Worm (Caenorhabditis elegans) whole organism, dauer: ENCODE measurements around the gene F28F8.7.
"Not testable (repeated sequence)": the region's sequence is repeated elsewhere in the genome, so short reads cannot be mapped to it uniquely, and the experiment has no call there.

Experiments
- unc-62 ChIP-seq: sonication (generic microtip); optimal IDR thresholded peaks from 2 replicates; lab custom pipeline; 2017; ENCODE audit warnings: missing biosample characterization, missing genetic modification reagents, missing genetic modification characterization

The F28F8.7 gene

DNA sequence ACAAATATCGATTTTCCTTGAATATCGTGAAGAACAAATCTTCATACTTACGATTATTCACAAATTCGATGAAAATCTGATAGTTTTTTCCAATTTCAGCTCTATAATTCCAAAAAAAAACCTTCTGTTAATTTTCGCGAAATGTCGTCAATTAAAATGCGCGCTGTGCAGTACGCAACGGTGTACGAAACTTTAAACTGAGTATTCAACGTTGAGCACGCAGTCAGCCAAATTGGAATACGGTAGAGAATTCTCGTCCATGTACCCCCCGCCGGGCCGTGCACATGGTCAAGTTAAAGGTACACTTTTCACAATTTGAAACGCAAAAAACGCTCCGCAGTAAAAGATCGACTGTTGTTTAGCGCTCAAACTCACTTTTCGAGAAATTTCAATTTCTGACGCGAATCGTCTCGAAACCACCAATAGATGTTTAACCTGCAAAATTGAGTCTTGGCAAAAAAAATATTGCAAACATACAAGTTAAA lies at the start of gene F28F8.7:
TSS of gene F28F8.7 (minus strand) at position 435 of the 485 bp plus-strand sequence.
- TF ChIP-seq unc-62 = not testable (repeated sequence)

DNA sequence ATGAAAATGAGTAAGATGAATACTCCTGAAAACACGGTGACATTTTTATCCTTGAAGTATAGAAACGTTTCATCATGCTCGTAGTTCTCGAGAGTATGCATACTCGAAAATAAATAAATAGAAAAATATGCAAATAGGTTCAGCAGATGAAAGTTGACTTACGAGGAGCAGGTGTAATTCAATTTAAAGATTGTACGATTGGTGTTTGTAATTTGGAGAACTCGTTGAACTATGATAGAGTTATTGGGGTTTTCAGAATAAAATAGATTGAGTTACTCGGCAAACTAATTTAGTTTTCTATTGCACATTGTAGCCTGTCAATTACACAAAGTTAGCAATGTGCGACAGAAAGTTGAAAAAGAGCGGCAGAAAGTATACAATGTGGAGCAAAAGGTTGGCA lies 48.4 kb upstream of the F28F8.7 start, which contains the start of gene srz-44:
TSS of gene srz-44 (minus strand) at position 101 of the 400 bp plus-strand sequence.
- TF ChIP-seq unc-62 = no peak

DNA sequence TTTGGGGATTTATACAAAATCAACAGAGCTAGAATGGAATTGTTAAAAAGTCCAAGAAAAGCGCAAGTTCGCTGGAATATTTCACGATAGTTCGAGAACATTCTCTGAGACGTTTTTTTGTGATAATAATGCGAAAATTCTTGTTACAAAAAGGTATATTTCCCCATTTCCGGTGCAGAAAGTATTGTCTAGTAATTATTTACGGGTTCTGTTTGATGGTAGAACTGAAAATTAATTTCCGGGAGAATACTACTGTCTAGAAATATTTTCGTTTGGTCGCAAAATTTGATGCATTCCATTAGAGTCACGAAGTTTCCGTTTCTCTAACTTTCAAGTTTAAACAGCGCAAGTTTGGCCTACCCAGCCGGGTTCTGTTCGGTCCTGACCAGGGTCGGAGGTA lies 39.1 kb upstream of the F28F8.7 start, which contains the start of gene str-248:
TSS of gene str-248 (minus strand) at position 101 of the 400 bp plus-strand sequence.
- TF ChIP-seq unc-62 = no peak

DNA sequence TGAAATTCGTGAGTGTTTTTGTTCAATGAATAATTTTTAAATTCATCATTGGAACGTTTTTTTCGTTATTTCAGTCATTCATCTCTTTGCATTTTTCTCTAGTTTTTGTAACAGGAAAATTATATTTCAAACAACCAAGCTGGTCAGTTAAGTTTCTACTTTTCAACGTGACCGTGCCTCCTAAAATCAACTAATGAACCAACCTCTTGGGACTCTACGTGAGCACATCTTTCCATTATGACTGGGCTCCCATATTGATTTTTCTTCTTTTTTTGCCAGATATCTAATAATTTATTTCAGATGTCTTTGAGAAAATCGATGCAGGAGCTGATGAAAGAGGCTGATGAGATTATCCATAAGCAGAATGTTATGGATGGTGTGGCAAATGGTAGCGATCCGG lies 35.1 kb upstream of the F28F8.7 start, which contains the start of gene C55A1.11:
TSS of gene C55A1.11 (plus strand) at position 301 of the 400 bp plus-strand sequence.
- no peak for TF ChIP-seq unc-62

DNA sequence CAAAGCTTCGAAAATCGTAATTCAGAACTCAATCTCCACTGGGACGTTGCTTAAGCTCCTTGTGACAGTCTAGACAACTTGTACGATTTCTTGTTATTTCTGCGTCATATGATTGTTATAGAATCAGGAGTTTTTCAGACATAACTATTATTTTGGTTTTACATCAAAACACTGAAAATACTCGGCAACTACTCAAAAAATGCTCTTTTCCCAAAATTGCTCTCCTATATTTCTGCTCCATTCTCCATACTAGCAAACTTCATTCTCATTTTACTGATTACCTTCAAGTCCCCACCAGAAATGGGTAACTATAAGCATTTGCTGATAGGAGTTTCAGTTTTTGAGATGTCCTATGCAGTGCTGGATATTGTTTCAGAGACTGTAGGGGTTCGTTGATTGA lies 31.1 kb upstream of the F28F8.7 start, which contains the start of gene C55A1.1:
TSS of gene C55A1.1 (plus strand) at position 301 of the 400 bp plus-strand sequence.
- no peak for TF ChIP-seq unc-62

DNA sequence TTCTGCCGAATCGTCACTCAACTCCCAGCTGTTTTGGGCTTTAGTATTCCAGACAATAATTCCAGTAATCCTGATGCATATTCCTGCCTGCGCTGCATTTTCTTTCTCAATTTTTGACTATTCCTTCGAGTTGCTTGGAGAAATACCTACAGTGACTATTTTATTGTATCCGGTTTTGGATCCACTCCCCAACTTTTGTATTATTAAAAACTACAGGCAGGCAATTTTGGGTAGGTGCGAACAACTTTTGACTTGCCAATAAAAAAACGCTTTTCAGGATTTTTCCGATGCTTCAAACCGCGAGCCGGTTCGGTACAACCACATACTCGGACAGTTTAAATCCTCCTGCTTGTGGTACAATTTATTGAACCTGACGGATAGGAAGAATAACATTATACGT lies 24.1 kb upstream of the F28F8.7 start:
- TF ChIP-seq unc-62 = no peak

DNA sequence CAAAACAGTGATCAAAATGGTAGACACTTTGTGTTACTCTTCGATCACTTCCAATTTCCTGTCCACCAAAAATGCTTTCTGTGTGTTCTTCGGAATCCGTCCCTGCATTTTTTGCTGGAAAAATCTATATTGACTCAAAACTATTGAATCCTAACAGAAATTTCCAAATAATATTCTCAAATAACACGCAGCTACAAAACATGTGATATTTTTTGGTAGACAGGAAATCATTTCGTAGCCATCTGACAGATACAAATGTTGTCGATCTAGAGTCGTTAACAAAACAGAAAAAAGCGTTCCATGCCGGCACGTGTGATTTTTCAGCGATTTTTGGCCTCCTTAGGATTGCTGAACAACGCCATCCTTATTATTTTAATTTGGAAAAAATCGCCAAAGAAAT lies 22.5 kb upstream of the F28F8.7 start, which contains the start of gene str-263:
TSS of gene str-263 (plus strand) at position 301 of the 400 bp plus-strand sequence.
- TF ChIP-seq unc-62 = no peak

DNA sequence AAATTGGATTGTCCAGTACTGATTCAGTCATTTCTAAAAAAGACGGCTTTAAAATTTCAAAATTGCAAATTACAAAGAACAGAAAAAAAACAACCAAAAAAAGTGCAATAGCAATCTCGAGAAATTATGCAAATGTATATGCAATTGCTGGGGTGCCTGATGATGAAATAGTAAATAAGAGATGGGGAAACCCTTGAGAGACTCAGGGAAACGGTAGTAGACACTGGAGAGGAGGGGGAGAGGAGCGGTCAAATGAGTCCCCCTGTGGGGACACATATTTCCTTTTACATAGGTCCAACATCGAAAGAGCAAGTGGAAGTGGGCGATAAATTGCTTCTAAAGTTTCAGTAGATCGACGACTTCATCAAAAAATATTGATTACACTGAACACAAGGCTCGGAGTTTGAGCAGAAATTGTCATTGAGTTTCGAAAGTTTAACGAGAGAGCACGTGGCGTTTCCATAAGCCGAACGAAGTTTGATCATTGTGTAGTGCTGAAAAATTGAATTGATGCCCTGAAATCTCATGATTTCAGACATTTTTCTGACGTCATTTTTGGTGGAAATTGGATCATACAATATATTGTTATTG lies 20.0 kb upstream of the F28F8.7 start, which contains the start of the genes fbxa-153 and str-12:
TSS of gene fbxa-153 (minus strand) at position 35 of the 591 bp plus-strand sequence.
TSS of gene str-12 (plus strand) at position 541 of the 591 bp plus-strand sequence.
- TF ChIP-seq unc-62 = no peak

DNA sequence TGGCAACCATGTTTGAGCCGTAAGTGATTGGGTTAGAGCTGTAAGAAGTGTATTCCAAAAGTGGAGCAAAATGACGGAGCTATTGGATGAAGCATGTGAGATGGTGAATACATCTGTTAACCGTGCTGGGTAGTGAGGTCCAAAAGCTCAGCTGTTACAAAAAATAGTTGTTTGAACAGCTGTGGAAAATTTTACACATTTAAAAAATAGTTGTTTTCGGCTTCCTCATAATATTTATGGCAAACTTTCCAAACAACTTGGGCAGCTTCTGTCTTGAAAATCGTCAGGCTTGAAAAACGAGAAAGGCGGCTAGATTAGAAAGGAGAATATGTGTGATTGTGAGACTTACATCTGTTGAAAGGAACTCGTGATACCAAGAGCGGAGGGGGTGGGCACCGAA lies 14.6 kb upstream of the F28F8.7 start, which contains the start of gene fbxa-154:
TSS of gene fbxa-154 (minus strand) at position 101 of the 400 bp plus-strand sequence.
- no peak for TF ChIP-seq unc-62

DNA sequence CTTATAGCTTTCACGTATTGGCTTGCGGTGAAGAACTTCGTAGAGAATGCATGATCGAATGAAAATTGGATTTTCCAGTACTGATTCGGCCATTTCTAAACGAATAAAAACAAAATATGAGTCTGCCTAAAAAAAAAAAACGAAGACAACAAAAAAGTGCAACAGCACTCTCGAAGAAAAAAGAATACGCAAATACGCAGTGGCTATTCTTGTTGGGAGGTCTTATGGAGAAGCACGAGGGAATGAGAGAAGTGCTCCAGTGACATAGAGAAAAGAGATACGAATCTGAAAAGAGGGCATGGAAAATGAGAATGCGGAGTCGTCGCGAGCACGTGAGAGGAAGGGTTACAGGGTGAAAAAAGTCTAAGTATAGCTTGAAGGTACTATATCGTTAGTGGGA lies 11.8 kb upstream of the F28F8.7 start, which contains the start of gene fbxa-152:
TSS of gene fbxa-152 (minus strand) at position 101 of the 400 bp plus-strand sequence.
- no peak for TF ChIP-seq unc-62

DNA sequence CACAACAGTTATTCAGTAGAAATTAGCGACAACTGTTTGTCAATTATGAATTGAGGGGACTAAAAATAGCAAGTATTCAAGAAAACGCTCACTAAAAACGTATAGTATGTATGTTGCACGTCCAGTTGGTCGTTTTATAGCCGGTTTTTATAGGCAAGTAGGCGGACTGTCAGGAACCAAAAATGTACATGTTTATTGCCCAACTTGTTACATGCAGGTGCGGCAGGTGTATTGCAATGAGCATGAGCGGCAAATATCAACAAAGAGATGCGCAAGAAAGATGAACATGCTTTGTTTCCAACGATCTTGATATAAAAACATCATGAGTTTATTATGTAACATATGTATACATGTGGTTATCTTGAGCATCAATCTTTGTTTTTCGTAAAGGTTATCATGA lies 9.3 kb upstream of the F28F8.7 start, which contains the start of gene B0391.14:
TSS of gene B0391.14 (minus strand) at position 101 of the 400 bp plus-strand sequence.
- TF ChIP-seq unc-62 = not testable (repeated sequence)

DNA sequence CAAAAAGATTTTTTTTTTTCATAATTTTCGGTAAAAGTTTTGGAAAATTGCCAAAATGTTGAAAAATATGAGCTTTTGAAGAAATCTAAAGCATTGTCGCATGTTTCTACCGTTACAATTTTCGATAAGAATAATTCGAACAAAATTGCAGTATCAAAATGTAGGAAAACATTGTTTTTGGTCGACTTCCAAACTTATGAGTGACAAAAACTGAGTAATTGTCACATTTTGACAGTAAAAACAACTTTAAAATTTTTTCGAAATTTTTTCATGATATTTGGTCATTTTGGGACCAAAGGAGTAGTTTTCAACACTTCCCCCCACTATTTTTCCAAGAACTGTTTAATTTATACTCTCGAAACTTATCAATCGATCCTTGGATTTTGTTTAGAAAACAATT lies 4.2 kb upstream of the F28F8.7 start, which contains the start of gene fbxa-139:
TSS of gene fbxa-139 (minus strand) at position 101 of the 400 bp plus-strand sequence.
- no peak for TF ChIP-seq unc-62

DNA sequence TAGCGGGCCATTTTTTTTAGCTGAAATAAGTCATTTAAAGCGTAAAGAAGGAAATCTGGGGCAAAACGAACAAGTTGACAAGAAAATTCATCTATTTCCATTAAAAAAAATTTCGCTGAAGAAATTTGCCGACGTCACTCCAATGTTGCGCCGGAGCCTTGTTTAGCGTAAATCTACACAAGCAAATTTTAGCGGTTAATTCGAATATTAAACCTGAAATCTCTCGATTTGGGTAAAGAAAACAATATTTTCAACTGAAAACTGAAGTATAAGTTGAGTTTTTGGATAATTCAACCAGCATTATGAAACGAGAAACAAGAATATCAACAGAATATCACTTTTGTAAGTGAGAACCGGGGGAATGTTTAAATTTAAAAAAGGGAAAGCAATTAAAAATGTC lies 12.0 kb downstream of the F28F8.7 start, which contains the start of gene F28F8.9:
TSS of gene F28F8.9 (minus strand) at position 288 of the 400 bp plus-strand sequence.
- no peak for TF ChIP-seq unc-62

DNA sequence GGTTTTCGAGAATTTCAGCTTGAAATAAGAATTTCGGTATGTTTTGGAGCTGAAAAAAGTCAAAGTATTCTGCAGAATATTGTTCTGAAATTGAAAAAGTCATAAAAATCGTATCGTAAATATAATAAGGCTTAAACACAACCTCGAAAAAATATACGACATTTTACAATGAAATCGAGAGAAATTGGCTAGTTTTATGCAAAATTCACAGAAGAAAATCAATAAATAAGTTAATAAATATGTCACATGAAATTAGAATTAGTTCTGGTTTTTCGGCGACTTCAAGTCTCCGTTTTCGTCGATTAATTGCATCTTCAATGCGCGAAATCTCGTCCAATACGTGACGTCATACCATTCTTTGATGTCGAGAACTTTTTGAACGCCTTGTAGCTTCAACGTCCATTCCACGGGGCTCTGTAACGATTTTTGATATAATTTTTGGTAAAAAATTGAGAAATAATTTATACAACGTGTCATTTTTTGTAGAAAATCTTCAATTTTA lies 13.0 kb downstream of the F28F8.7 start, which contains the start of gene atx-3:
TSS of gene atx-3 (minus strand) at position 51 of the 502 bp plus-strand sequence.
- TF ChIP-seq unc-62 = no peak

DNA sequence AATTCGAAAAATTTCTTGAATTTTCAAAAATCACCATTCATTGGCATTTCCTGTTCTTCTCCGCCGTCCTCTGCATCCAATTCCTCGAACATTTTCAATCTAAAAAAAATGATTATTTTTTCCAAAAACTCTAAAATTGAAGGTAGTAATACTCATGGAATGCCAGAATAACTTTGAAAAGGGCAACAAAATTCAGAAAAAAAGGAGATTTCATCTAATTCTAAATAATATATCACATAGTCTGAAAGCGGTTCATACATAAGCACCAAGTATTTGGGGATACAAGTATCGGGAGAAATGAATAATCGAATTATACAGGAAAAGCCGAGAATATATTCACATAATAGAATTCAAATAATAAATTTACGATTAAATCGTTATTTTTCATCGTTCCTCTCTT lies 15.1 kb downstream of the F28F8.7 start, which contains the start of gene mdt-28:
TSS of gene mdt-28 (minus strand) at position 101 of the 400 bp plus-strand sequence.
- TF ChIP-seq unc-62 = no peak

DNA sequence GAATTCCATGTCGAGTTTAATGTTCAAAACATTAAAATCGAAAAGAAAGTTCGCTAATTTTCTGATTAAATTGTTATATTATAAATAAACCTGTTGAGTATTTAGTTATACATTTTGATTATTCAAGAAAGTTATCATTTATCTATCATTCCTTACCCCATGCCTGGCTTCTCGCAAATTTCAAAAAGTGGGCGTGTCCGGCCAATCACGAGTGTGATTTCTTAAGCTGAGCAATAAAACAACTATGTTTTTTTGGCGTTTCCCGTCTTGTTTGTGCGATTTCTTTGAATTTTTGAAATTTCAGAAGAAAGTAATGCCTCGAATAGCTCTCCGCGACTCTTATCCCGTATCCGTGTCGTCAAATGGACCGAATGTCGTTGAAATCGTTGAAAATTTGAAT lies 17.8 kb downstream of the F28F8.7 start, which contains the start of gene fbxa-94:
TSS of gene fbxa-94 (plus strand) at position 301 of the 400 bp plus-strand sequence.
- no peak for TF ChIP-seq unc-62

DNA sequence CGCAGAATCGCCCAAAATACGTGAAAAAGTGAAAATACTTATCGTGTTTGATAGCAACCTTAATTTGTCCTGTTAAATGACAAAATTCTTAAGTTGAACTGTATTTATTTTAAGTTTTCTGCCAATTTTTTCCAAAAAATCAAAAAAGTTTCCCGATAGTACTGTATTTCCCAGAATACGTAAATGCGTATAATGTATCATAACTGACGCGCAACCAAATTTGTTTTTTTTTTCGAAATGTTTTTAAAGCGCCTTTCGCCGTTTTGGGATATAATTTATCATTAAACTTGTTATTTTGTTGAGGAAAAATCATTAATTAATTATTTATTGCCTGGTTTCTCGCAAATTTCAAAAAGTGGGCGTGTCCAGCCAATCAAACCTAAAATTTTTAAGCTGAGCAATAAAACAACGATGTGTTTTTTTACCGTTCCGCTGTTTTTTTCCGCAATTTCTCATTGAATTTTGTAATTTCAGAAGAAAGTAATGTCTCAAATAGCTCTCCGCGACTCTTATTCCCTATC lies 19.4 kb downstream of the F28F8.7 start, which contains the start of gene fbxa-95:
TSS of gene fbxa-95 (plus strand) at position 471 of the 521 bp plus-strand sequence.
- no peak for TF ChIP-seq unc-62
